Worm (Caenorhabditis elegans): ENCODE results near the gene C04E12.4.

ce11 chrV:3332023-3332422, 30.6 kb upstream of the C04E12.4 start, which contains the start of gene C17B7.9:
- TF ChIP-seq ama-1 (optimal IDR thresholded peaks at IDR 0.05) (no peak), ZK546.5 (tag; optimal IDR thresholded peaks at IDR 0.05) (no peak), nhr-25 (tag; optimal IDR thresholded peaks at IDR 0.05) (no peak), nhr-10 (tag; optimal IDR thresholded peaks at IDR 0.05) (no peak), nhr-77 (tag; optimal IDR thresholded peaks at IDR 0.05) (no peak), ceh-82 (tag; optimal IDR thresholded peaks at IDR 0.05) (no peak)

Measured in whole organism, L2 larva.